Fruit fly (Drosophila melanogaster): Measurements from ENCODE around the gene CG6565.

CG6565 gene

DNA sequence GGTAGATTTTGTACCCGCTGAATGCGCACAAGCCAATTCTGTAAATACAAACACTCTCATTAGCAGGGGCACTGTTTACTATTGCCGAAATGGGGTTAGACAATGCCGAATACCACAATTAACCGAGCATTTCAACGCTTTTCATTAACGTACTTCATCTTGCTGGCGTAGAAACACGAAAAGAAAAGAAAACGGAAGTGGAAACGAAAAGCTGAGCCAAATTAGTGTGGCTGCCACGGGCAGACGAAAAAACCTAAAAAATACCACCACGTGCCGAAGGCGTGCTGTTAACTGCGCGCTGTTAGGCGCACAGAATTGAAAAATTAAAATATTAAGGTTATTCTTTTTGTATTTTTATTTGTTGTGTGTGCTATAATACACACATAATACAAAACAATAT lies 21.1 kb downstream of the CG6565 start, which contains the start of gene RpL24 (continued):
- peak; percentile 97 for TF ChIP-seq chm (GFP tag; IDR thresholded peaks at IDR 0.05)
- TF ChIP-seq CG8388 (GFP tag; optimal IDR thresholded peaks at IDR 0.05): peak; percentile 87
- peak; percentile 83 for TF ChIP-seq wdn (GFP tag; IDR thresholded peaks at IDR 0.05)
- peak; percentile 73 for TF ChIP-seq Optix (GFP tag; IDR thresholded peaks at IDR 0.05)
- no peak for TF ChIP-seq CG16813 (GFP tag; IDR thresholded peaks at IDR 0.05; ENCODE audit: partially characterized antibody)
- peak; percentile 69 for TF ChIP-seq CG4820 (GFP tag; optimal IDR thresholded peaks at IDR 0.05)
- TF ChIP-seq crc (GFP tag; optimal IDR thresholded peaks at IDR 0.05): peak; percentile 68
- peak; percentile 96 for TF ChIP-seq CG10543 (GFP tag; optimal IDR thresholded peaks at IDR 0.05)
- TF ChIP-seq CG6813 (GFP tag; optimal IDR thresholded peaks at IDR 0.05): peak; percentile 97
- no peak for TF ChIP-seq Elba2 (GFP tag; optimal IDR thresholded peaks at IDR 0.05)
- 0 out of 3 replicates have a peak, but pooled peaks have one; percentile 29 for TF ChIP-seq CG6791 (GFP tag; IDR thresholded peaks at IDR 0.05; ENCODE audit: partially characterized antibody)
- peak; percentile 84 for TF ChIP-seq salm (tag; optimal IDR thresholded peaks at IDR 0.05)
- peak; percentile 56 for TF ChIP-seq D19A (tag; optimal IDR thresholded peaks at IDR 0.05)
- TF ChIP-seq CG11247 (GFP tag; IDR thresholded peaks at IDR 0.05): peak; percentile 88
- TF ChIP-seq CG17829 (tag; optimal IDR thresholded peaks at IDR 0.05): peak; percentile 82
- peak; percentile 99 for TF ChIP-seq CG6765 (GFP tag; optimal IDR thresholded peaks at IDR 0.05)
- TF ChIP-seq CG10366 (GFP tag; IDR thresholded peaks at IDR 0.05): peak; percentile 78
- TF ChIP-seq gt (GFP tag; IDR thresholded peaks at IDR 0.05): no peak
- TF ChIP-seq CG33213 (GFP tag; optimal IDR thresholded peaks at IDR 0.05): peak; percentile 97
- TF ChIP-seq Bgb (GFP tag; IDR thresholded peaks at IDR 0.05; ENCODE audit: partially characterized antibody): peak; percentile 29; the same call in 1 of the 2 replicates
- peak; percentile 71; the same call in 1 of the 2 replicates for TF ChIP-seq CG17612 (GFP tag; IDR thresholded peaks at IDR 0.05)
- peak; percentile 90 for TF ChIP-seq Hsf (GFP tag; optimal IDR thresholded peaks at IDR 0.05)
- TF ChIP-seq inv (GFP tag; IDR thresholded peaks at IDR 0.05; ENCODE audit: partially characterized antibody): no peak
- peak; percentile 83 for TF ChIP-seq Nf-YA (GFP tag; IDR thresholded peaks at IDR 0.05)
- TF ChIP-seq B-H2 (GFP tag; optimal IDR thresholded peaks at IDR 0.05): peak; percentile 97
- TF ChIP-seq ATbp (GFP tag; optimal IDR thresholded peaks at IDR 0.05): peak; percentile 92
- TF ChIP-seq CG10274 (GFP tag; optimal IDR thresholded peaks at IDR 0.05): peak; percentile 87
- TF ChIP-seq CG11560 (tag; IDR thresholded peaks at IDR 0.05): no peak
- TF ChIP-seq Camta (GFP tag; optimal IDR thresholded peaks at IDR 0.05): peak; percentile 93
- TF ChIP-seq Hr39 (optimal IDR thresholded peaks at IDR 0.05): no peak
- TF ChIP-seq CG12391 (tag; optimal IDR thresholded peaks at IDR 0.05): peak; percentile 90
- TF ChIP-seq CG1233 (GFP tag; optimal IDR thresholded peaks at IDR 0.05): peak; percentile 96
- peak; percentile 75 for TF ChIP-seq dimm (GFP tag; IDR thresholded peaks at IDR 0.05)
- peak; percentile 50; the same call in 1 of the 2 replicates for TF ChIP-seq CG32767 (GFP tag; IDR thresholded peaks at IDR 0.05)
- peak; percentile 72 for TF ChIP-seq CG6689 (GFP tag; IDR thresholded peaks at IDR 0.05)
- TF ChIP-seq Awh (GFP tag; IDR thresholded peaks at IDR 0.05): peak; percentile 91
- TF ChIP-seq caup (GFP tag; optimal IDR thresholded peaks at IDR 0.05; ENCODE audit: severe bottlenecking): peak; percentile 99
- peak; percentile 80 for TF ChIP-seq seq (GFP tag; IDR thresholded peaks at IDR 0.05)
- peak; percentile 84 for TF ChIP-seq CG12299 (tag; optimal IDR thresholded peaks at IDR 0.05)
- TF ChIP-seq tio (GFP tag; optimal IDR thresholded peaks at IDR 0.05): no peak
- TF ChIP-seq MESR4 (GFP tag; optimal IDR thresholded peaks at IDR 0.05): peak; percentile 100
- peak; percentile 75 for TF ChIP-seq CG9437 (GFP tag; optimal IDR thresholded peaks at IDR 0.05)
- TF ChIP-seq NK7.1 (GFP tag; optimal IDR thresholded peaks at IDR 0.05): peak; percentile 89
- peak; percentile 67 for TF ChIP-seq CG32772 (GFP tag; IDR thresholded peaks at IDR 0.05)
- TF ChIP-seq CG9215 (GFP tag; IDR thresholded peaks at IDR 0.05): 0 out of 2 replicates have a peak, but pooled peaks have one; percentile 37
- TF ChIP-seq ab (GFP tag; optimal IDR thresholded peaks at IDR 0.05): peak; percentile 40
- TF ChIP-seq mirr (GFP tag; optimal IDR thresholded peaks at IDR 0.05): peak; percentile 97
- TF ChIP-seq CG42726 (GFP tag; IDR thresholded peaks at IDR 0.05; ENCODE audit: partially characterized antibody): peak; percentile 45; the same call in 1 of the 2 replicates
- peak; percentile 84 for TF ChIP-seq dmrt11E (tag; optimal IDR thresholded peaks at IDR 0.05)
- no peak for TF ChIP-seq nerfin-2 (GFP tag; IDR thresholded peaks at IDR 0.05; ENCODE audit: partially characterized antibody)
- TF ChIP-seq NC2β (GFP tag; optimal IDR thresholded peaks at IDR 0.05): peak; percentile 97
